Worm (Caenorhabditis elegans): ENCODE data around the gene math-28.

The math-28 gene

DNA sequence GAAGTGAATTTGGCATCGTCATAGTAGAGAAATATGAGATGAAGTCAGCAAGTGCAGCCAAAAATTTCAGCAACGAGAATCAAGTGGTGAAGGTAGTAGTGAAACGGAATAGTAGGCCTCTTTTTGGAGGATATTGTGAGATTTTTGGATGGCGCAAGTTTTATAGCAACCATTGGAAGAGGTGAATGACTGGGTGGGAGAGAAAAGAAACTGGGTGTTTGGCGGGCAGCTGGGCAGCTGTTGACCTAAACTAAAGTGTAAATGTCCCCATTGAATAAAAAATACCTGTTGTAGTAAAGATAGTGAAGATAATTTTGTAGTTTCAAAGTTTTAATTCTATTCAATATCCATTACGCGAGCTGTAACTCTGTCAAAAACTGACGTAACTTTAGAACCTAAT is 52.9 kb downstream of the math-28 start:
- TF ChIP-seq blmp-1 (tag; optimal IDR thresholded peaks at IDR 0.05) (no peak), flh-1 (GFP tag; optimal IDR thresholded peaks at IDR 0.05) (no peak), hlh-1 (tag; optimal IDR thresholded peaks at IDR 0.05) (peak; percentile 59), tbx-8 (GFP tag; optimal IDR thresholded peaks at IDR 0.05) (no peak), mep-1 (tag; optimal IDR thresholded peaks at IDR 0.05) (no peak)
